Worm (Caenorhabditis elegans) whole organism, L4 larva: Measurements from ENCODE around the gene C17H11.1.
A peak's percentile ranks its signal among the peaks of the same experiment; 100 is the strongest.

ENCODE experiments used
- D1046.2 ChIP-seq: fragments of 200-800 bp; sonication (Bioruptor generic); IDR thresholded peaks from 2 replicates; pipeline ENCODE4 v1.3.6; 2022; ENCODE audit warnings: missing genetic modification characterization, missing compliant biosample characterization
- F10B5.3 ChIP-seq: sonication (generic microtip); optimal IDR thresholded peaks from 2 replicates; lab custom pipeline; 2016; ENCODE audit warnings: mild to moderate bottlenecking, missing genetic modification characterization, missing compliant biosample characterization
- F26F4.8 ChIP-seq: fragments of 200-800 bp; sonication (Bioruptor generic); conservative IDR thresholded peaks from 2 replicates; pipeline ENCODE4 v1.3.6; 2022; ENCODE audit warnings: missing genetic modification characterization, missing compliant biosample characterization
- F49E8.2 ChIP-seq: sonication (generic microtip); optimal IDR thresholded peaks from 2 replicates; lab custom pipeline; 2016; ENCODE audit warnings: missing compliant biosample characterization, mild to moderate bottlenecking, missing genetic modification characterization, borderline replicate concordance
- Y105C5A.15 ChIP-seq: fragments of 200-800 bp; sonication (Bioruptor generic); IDR thresholded peaks from 2 replicates; pipeline ENCODE4 v1.3.6; 2022; ENCODE audit warnings: missing genetic modification characterization, missing compliant biosample characterization
- Y48G9A.11 ChIP-seq: fragments of 200-800 bp; sonication (Bioruptor generic); IDR thresholded peaks from 2 replicates; pipeline ENCODE4 v1.3.6; 2022; ENCODE audit warnings: missing genetic modification reagents, missing genetic modification characterization, missing compliant biosample characterization
- Y5F2A.4 ChIP-seq: fragments of 200-800 bp; sonication (Bioruptor generic); optimal IDR thresholded peaks from 2 replicates; lab custom pipeline; 2018; ENCODE audit warnings: mild to moderate bottlenecking, missing genetic modification characterization, missing compliant biosample characterization
- ZK546.5 ChIP-seq, 2 experiments: sonication (generic microtip); optimal IDR thresholded peaks; 2 replicates each; lab custom pipeline; 2017; ENCODE audit warnings: missing biosample characterization in 2 of 2, missing genetic modification characterization in 2 of 2
- aha-1 ChIP-seq: fragments of 150-350 bp; peaks from one replicate; lab custom pipeline; 2014; ENCODE audit warnings: missing biosample characterization, missing genetic modification characterization
- aly-2 ChIP-seq: sonication (generic microtip); optimal IDR thresholded peaks from 2 replicates; lab custom pipeline; 2018; ENCODE audit warnings: missing biosample characterization, missing genetic modification characterization
- ama-1 ChIP-seq: fragments of 150-350 bp; optimal IDR thresholded peaks from 2 replicates; lab custom pipeline; 2014; ENCODE audit warnings: inconsistent platforms, mixed read lengths
- arid-1 ChIP-seq: fragments of 200-800 bp; sonication (Bioruptor generic); conservative IDR thresholded peaks from 2 replicates; pipeline ENCODE4 v1.3.6; 2022; ENCODE audit warnings: missing genetic modification reagents, missing genetic modification characterization, missing compliant biosample characterization
- ceh-20 ChIP-seq: fragments of 200-800 bp; sonication (Bioruptor generic); IDR thresholded peaks from 2 replicates; pipeline ENCODE4 v1.3.6; 2022; ENCODE audit warnings: missing genetic modification reagents, missing genetic modification characterization, missing compliant biosample characterization
- ceh-82 ChIP-seq: sonication (generic microtip); optimal IDR thresholded peaks from 2 replicates; lab custom pipeline; 2017; ENCODE audit warnings: missing biosample characterization, missing genetic modification characterization
- daf-8 ChIP-seq: fragments of 200-800 bp; sonication (Bioruptor generic); IDR thresholded peaks from 2 replicates; pipeline ENCODE4 v1.3.6; 2022; ENCODE audit warnings: missing genetic modification characterization, missing compliant biosample characterization
- dmd-6 ChIP-seq: fragments of 200-800 bp; sonication (Bioruptor generic); IDR thresholded peaks from 2 replicates; pipeline ENCODE4 v1.3.6; 2022; ENCODE audit warnings: missing genetic modification reagents, missing genetic modification characterization, missing compliant biosample characterization
- dmd-8 ChIP-seq: fragments of 200-800 bp; sonication (Bioruptor generic); IDR thresholded peaks from 2 replicates; pipeline ENCODE4 v1.3.6; 2022; ENCODE audit warnings: missing genetic modification characterization, missing compliant biosample characterization
- dmd-9 ChIP-seq: fragments of 200-800 bp; sonication (Bioruptor generic); IDR thresholded peaks from 2 replicates; pipeline ENCODE4 v1.3.6; 2022; ENCODE audit warnings: missing genetic modification reagents, missing genetic modification characterization, missing compliant biosample characterization
- dpl-1 ChIP-seq: fragments of 150-350 bp; optimal IDR thresholded peaks from 2 replicates; lab custom pipeline; 2014; ENCODE audit warnings: missing biosample characterization, missing genetic modification reagents, missing genetic modification characterization
- gei-8 ChIP-seq: fragments of 200-800 bp; sonication (Bioruptor generic); optimal IDR thresholded peaks from 2 replicates; lab custom pipeline; 2018; ENCODE audit warnings: mild to moderate bottlenecking, missing genetic modification characterization, missing compliant biosample characterization
- hlh-11 ChIP-seq: fragments of 200-800 bp; sonication (Bioruptor generic); optimal IDR thresholded peaks from 2 replicates; lab custom pipeline; 2018; ENCODE audit warnings: mild to moderate bottlenecking, missing genetic modification characterization, missing compliant biosample characterization
- hlh-30 ChIP-seq: sonication (generic microtip); optimal IDR thresholded peaks from 2 replicates; lab custom pipeline; 2017; ENCODE audit warnings: antibody characterized with exemption, mild to moderate bottlenecking, missing genetic modification characterization, missing compliant biosample characterization; ENCODE audit not compliant: insufficient read depth
- lin-1 ChIP-seq: fragments of 200-800 bp; sonication (Bioruptor generic); IDR thresholded peaks from 2 replicates; pipeline ENCODE4 v1.3.6; 2022; ENCODE audit warnings: missing genetic modification reagents, missing genetic modification characterization, missing compliant biosample characterization
- lin-15B ChIP-seq: fragments of 150-350 bp; sonication (generic microtip); optimal IDR thresholded peaks from 3 replicates; lab custom pipeline; 2014; ENCODE audit warnings: missing biosample characterization, missing genetic modification characterization
- lin-29 ChIP-seq: fragments of 200-800 bp; sonication (Bioruptor generic); IDR thresholded peaks from 2 replicates; pipeline ENCODE4 v1.3.6; 2022; ENCODE audit warnings: missing genetic modification reagents, missing genetic modification characterization, missing compliant biosample characterization
- lin-38 ChIP-seq: fragments of 200-800 bp; sonication (Bioruptor generic); IDR thresholded peaks from 2 replicates; pipeline ENCODE4 v1.3.6; 2022; ENCODE audit warnings: missing genetic modification reagents, missing genetic modification characterization, missing compliant biosample characterization
- lin-39 ChIP-seq: fragments of 150-350 bp; optimal IDR thresholded peaks from 2 replicates; lab custom pipeline; 2014; ENCODE audit warnings: missing biosample characterization, missing genetic modification reagents, missing genetic modification characterization
- mdl-1 ChIP-seq, 2 experiments: fragments of 150-350 bp in 1 of 2; sonication (generic microtip) in 1 of 2; optimal IDR thresholded peaks; 2 replicates each; lab custom pipeline; 2014 to 2017; ENCODE audit warnings: missing biosample characterization in 2 of 2, missing genetic modification characterization in 2 of 2
- mes-2 ChIP-seq: sonication (generic microtip); optimal IDR thresholded peaks from 2 replicates; lab custom pipeline; 2016; ENCODE audit warnings: missing genotype, mild to moderate bottlenecking, missing genetic modification characterization, missing compliant biosample characterization; ENCODE audit not compliant: poor library complexity, severe bottlenecking
- mxl-2 ChIP-seq: fragments of 200-800 bp; sonication (Bioruptor generic); conservative IDR thresholded peaks from 2 replicates; pipeline ENCODE4 v1.3.6; 2022; ENCODE audit warnings: missing genetic modification reagents, missing genetic modification characterization, missing compliant biosample characterization
- mxl-3 ChIP-seq: fragments of 200-800 bp; sonication (Bioruptor generic); optimal IDR thresholded peaks from 2 replicates; lab custom pipeline; 2018; ENCODE audit warnings: mild to moderate bottlenecking, missing genetic modification characterization, missing compliant biosample characterization
- nhr-111 ChIP-seq: fragments of 200-800 bp; sonication (Bioruptor generic); optimal IDR thresholded peaks from 2 replicates; lab custom pipeline; 2018; ENCODE audit warnings: mild to moderate bottlenecking, missing genetic modification characterization, missing compliant biosample characterization
- nhr-237 ChIP-seq: sonication (generic microtip); optimal IDR thresholded peaks from 2 replicates; lab custom pipeline; 2017; ENCODE audit warnings: missing biosample characterization, missing genetic modification characterization
- nhr-28 ChIP-seq: fragments of 150-350 bp; optimal IDR thresholded peaks from 2 replicates; lab custom pipeline; 2014; ENCODE audit warnings: missing biosample characterization, missing genetic modification characterization
- nhr-41 ChIP-seq: fragments of 200-800 bp; sonication (Bioruptor generic); IDR thresholded peaks from 2 replicates; pipeline ENCODE4 v1.3.6; 2022; ENCODE audit warnings: missing genetic modification reagents, missing genetic modification characterization, missing compliant biosample characterization
- set-16 ChIP-seq: fragments of 200-800 bp; sonication (Bioruptor generic); IDR thresholded peaks from 2 replicates; pipeline ENCODE4 v1.3.6; 2022; ENCODE audit warnings: missing genetic modification reagents, missing genetic modification characterization, missing compliant biosample characterization
- snpc-4 ChIP-seq: fragments of 150-350 bp; optimal IDR thresholded peaks from 2 replicates; lab custom pipeline; 2014; ENCODE audit warnings: missing biosample characterization, missing genetic modification characterization
- tra-1 ChIP-seq: fragments of 200-800 bp; sonication (Bioruptor generic); IDR thresholded peaks from 2 replicates; pipeline ENCODE4 v1.3.6; 2022; ENCODE audit warnings: missing genetic modification reagents, missing genetic modification characterization, missing compliant biosample characterization
- unc-39 ChIP-seq: sonication (generic microtip); optimal IDR thresholded peaks from 2 replicates; lab custom pipeline; 2017; ENCODE audit warnings: missing biosample characterization, missing genetic modification characterization
- unc-62 ChIP-seq, 3 experiments: fragments of 150-350 bp in 1 of 3; sonication (generic microtip); optimal IDR thresholded peaks in 2 of 3; peaks in 1 of 3; 1 replicate in 1 of 3; 2 replicates in 2 of 3; lab custom pipeline; 2014 to 2017; ENCODE audit warnings: missing biosample characterization in 3 of 3, missing genetic modification characterization in 3 of 3, missing genetic modification reagents in 3 of 3, missing genotype in 1 of 3
- zfp-3 ChIP-seq: fragments of 200-800 bp; sonication (Bioruptor generic); conservative IDR thresholded peaks from 2 replicates; pipeline ENCODE4 v1.3.6; 2022; ENCODE audit warnings: missing genetic modification reagents, missing genetic modification characterization, missing compliant biosample characterization
- ztf-11 ChIP-seq: fragments of 150-350 bp; optimal IDR thresholded peaks from 2 replicates; lab custom pipeline; 2014; ENCODE audit warnings: missing biosample characterization, missing genetic modification characterization

Gene C17H11.1

DNA sequence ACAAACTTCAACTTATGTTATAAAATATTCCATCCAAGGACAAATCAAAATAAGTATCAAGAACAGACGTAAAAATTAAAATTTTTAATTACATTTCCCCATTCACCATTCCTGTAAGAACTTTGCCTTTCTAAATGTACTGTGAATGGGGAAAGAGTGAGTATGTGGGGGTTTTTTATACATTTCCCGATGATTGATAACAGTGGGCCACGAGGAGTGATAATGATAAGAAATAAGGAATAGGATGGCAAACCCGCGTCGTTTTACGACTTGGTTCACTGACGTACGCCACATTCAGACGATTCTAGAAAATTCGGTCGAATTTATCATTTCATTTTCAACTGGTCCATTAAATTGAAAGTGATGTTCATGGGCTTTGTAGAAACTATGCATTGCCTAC is 37.3 kb downstream of the C17H11.1 start, which contains the start of gene cdd-1 (continued):
- TF ChIP-seq mxl-3 (GFP tag; lab: Kevin White, UChicago): peak; percentile 73
- TF ChIP-seq lin-1 (GFP tag; lab: Robert Waterston, UW): peak; percentile 61; the same call in 1 of the 2 replicates
- no peak for TF ChIP-seq zfp-3 (GFP tag; lab: Robert Waterston, UW)
- TF ChIP-seq Y105C5A.15 (GFP tag; lab: Robert Waterston, UW): no peak
- no peak for TF ChIP-seq dpl-1 (GFP tag; lab: Kevin White, UChicago)
- no peak for TF ChIP-seq snpc-4 (tag; lab: Kevin White, UChicago)
- TF ChIP-seq nhr-111 (GFP tag; lab: Kevin White, UChicago): no peak
- no peak for TF ChIP-seq Y5F2A.4 (GFP tag; lab: Kevin White, UChicago)
- TF ChIP-seq dmd-9 (GFP tag; lab: Robert Waterston, UW): no peak
- no peak for TF ChIP-seq ceh-82 (tag; lab: Kevin White, UChicago)
- TF ChIP-seq nhr-41 (GFP tag; lab: Robert Waterston, UW): 0 out of 2 replicates have a peak, but pooled peaks have one; percentile 6
- TF ChIP-seq tra-1 (GFP tag; lab: Robert Waterston, UW): no peak
- no peak for TF ChIP-seq aly-2 (tag; lab: Kevin White, UChicago)
- TF ChIP-seq dmd-8 (GFP tag; lab: Robert Waterston, UW): no peak
- peak; percentile 53; the same call in 1 of the 2 replicates for TF ChIP-seq dmd-6 (GFP tag; lab: Robert Waterston, UW)
- TF ChIP-seq ama-1 (lab: Kevin White, UChicago): no peak
- TF ChIP-seq ztf-11 (tag; lab: Kevin White, UChicago): no peak

ce11 chrX:8214424-8215115 is 40.9 kb downstream of the C17H11.1 start, which contains the start of gene C47D2.1:
Gene C47D2.1 (plus strand): TSS chrX:8215065.
- TF ChIP-seq aha-1: peak; percentile 91
- no peak for TF ChIP-seq F10B5.3 (tag; lab: Kevin White, UChicago)

DNA sequence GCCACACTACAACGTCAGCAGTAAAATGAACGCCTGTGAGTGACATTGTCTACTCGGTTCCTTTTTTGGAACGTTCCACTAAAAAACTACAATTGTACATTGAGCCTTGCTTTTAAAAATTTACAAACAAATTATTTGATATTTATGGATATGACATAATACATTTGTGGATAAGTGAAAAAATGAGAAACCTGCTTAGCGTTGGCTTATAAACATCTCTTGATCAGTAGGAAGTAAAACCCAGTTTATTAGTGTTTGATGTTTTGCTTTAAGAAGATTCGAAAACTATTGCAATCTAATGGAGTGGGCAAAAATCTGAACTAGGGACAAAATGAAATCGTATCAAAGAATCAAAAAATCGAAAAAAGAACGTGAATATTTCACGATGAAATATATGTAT is 43.2 kb downstream of the C17H11.1 start:
- peak; percentile 42 for TF ChIP-seq aha-1
- TF ChIP-seq mxl-2 (GFP tag; lab: Robert Waterston, UW): no peak
- no peak for TF ChIP-seq ceh-20
- TF ChIP-seq unc-62 (GFP tag; optimal IDR thresholded peaks at IDR 0.05 in 1 of 2; lab: Kevin White, UChicago): peak in 1 of 2 experiments; percentile 90
- TF ChIP-seq unc-62 (tag; optimal IDR thresholded peaks at IDR 0.05; lab: Kevin White, UChicago): no peak

ce11 chrX:8218653-8219052 is 44.9 kb downstream of the C17H11.1 start, which contains the start of gene K02A6.4:
Gene K02A6.4 (minus strand): TSS chrX:8218753.
- no peak for TF ChIP-seq lin-29 (GFP tag; lab: Robert Waterston, UW)
- TF ChIP-seq nhr-237: no peak
- no peak for TF ChIP-seq unc-39 (tag; lab: Kevin White, UChicago)
- no peak for TF ChIP-seq D1046.2 (GFP tag; lab: Robert Waterston, UW)
- TF ChIP-seq daf-8 (GFP tag; lab: Robert Waterston, UW): no peak
- no peak for TF ChIP-seq lin-15B (tag; lab: Kevin White, UChicago)
- TF ChIP-seq tra-1 (GFP tag; lab: Robert Waterston, UW): no peak
- TF ChIP-seq gei-8 (GFP tag; lab: Kevin White, UChicago): no peak
- TF ChIP-seq ZK546.5 (tag; optimal IDR thresholded peaks at IDR 0.05; lab: Kevin White, UChicago): no peak

- no peak for TF ChIP-seq set-16 (GFP tag; lab: Robert Waterston, UW)
- no peak for TF ChIP-seq hlh-11
- TF ChIP-seq mes-2 (tag; lab: Kevin White, UChicago): no peak
- TF ChIP-seq hlh-30 (tag; lab: Kevin White, UChicago): no peak
- no peak for TF ChIP-seq mdl-1 (tag; optimal IDR thresholded peaks at IDR 0.05; lab: Kevin White, UChicago)
- TF ChIP-seq arid-1 (GFP tag; lab: Robert Waterston, UW): no peak
- TF ChIP-seq nhr-41 (GFP tag; lab: Robert Waterston, UW): no peak
- TF ChIP-seq F49E8.2 (tag; lab: Kevin White, UChicago): no peak
- TF ChIP-seq nhr-237: no peak
- no peak for TF ChIP-seq gei-8 (GFP tag; lab: Kevin White, UChicago)
- TF ChIP-seq nhr-28: no peak
- TF ChIP-seq ztf-11 (tag; lab: Kevin White, UChicago): no peak
- no peak for TF ChIP-seq aha-1
- TF ChIP-seq daf-8 (GFP tag; lab: Robert Waterston, UW): no peak
- no peak for TF ChIP-seq lin-38 (GFP tag; lab: Robert Waterston, UW)
- no peak for TF ChIP-seq F26F4.8 (GFP tag; lab: Robert Waterston, UW)
- no peak for TF ChIP-seq lin-39 (tag; lab: Kevin White, UChicago)
- TF ChIP-seq Y48G9A.11: no peak
Observed at ce11 chrX:8219428-8219827, 45.7 kb downstream of the C17H11.1 start, which contains the start of gene K02A6.1. Gene K02A6.1 (plus strand): TSS chrX:8219728.
